Fruit fly (Drosophila melanogaster) whole organism, pupa: Measurements from ENCODE around the gene CG7879.

Experiments
- CG10348 ChIP-seq: fragments of 200-800 bp; sonication (Bioruptor generic); IDR thresholded peaks from 2 replicates; pipeline ENCODE4 v1.3.6; 2022; ENCODE audit warnings: missing biosample characterization, missing genetic modification characterization
- CG14655 ChIP-seq: fragments of 200-800 bp; sonication (Bioruptor generic); optimal IDR thresholded peaks from 3 replicates; lab custom pipeline; 2017; ENCODE audit warnings: mild to moderate bottlenecking, missing biosample characterization, missing genetic modification reagents, missing genetic modification characterization
- CG15710 ChIP-seq: fragments of 200-800 bp; sonication (Bioruptor generic); optimal IDR thresholded peaks from 2 replicates; lab custom pipeline; 2018; ENCODE audit warnings: missing biosample characterization, mild to moderate bottlenecking, missing genetic modification characterization, moderate library complexity
- CG34367 ChIP-seq: fragments of 200-800 bp; sonication (Bioruptor generic); optimal IDR thresholded peaks from 2 replicates; lab custom pipeline; 2018; ENCODE audit warnings: missing biosample characterization, mild to moderate bottlenecking, missing genetic modification characterization
- CG4496 ChIP-seq: fragments of 200-800 bp; sonication (Bioruptor generic); IDR thresholded peaks from 3 replicates; pipeline ENCODE4 v1.3.6; 2022; ENCODE audit warnings: missing biosample characterization, missing genetic modification characterization
- CG8159 ChIP-seq: fragments of 200-800 bp; sonication (Bioruptor generic); optimal IDR thresholded peaks from 3 replicates; lab custom pipeline; 2018; ENCODE audit warnings: missing biosample characterization, mild to moderate bottlenecking, missing genetic modification characterization, moderate library complexity
- CG8301 ChIP-seq: fragments of 200-800 bp; sonication (Bioruptor generic); optimal IDR thresholded peaks from 2 replicates; lab custom pipeline; 2018; ENCODE audit warnings: missing biosample characterization, mild to moderate bottlenecking, missing genetic modification characterization
- Pif1A ChIP-seq: fragments of 200-800 bp; sonication (Bioruptor generic); optimal IDR thresholded peaks from 3 replicates; lab custom pipeline; 2016; ENCODE audit warnings: missing biosample characterization, missing genetic modification characterization
- Snoo ChIP-seq: fragments of 200-800 bp; sonication (Bioruptor generic); optimal IDR thresholded peaks from 3 replicates; lab custom pipeline; 2017; ENCODE audit warnings: missing biosample characterization, mild to moderate bottlenecking, missing genetic modification characterization, inconsistent platforms
- gl ChIP-seq: fragments of 200-800 bp; sonication (Bioruptor generic); optimal IDR thresholded peaks from 2 replicates; lab custom pipeline; 2018; ENCODE audit warnings: missing biosample characterization, mild to moderate bottlenecking, missing genetic modification characterization
- rn ChIP-seq: fragments of 200-800 bp; sonication (Bioruptor generic); IDR thresholded peaks from 2 replicates; pipeline ENCODE4 v1.3.6; 2022; ENCODE audit warnings: missing biosample characterization, missing genetic modification characterization

dm6 chr3L:1549634-1550071, 18.8 kb downstream of the CG7879 start:
- TF ChIP-seq CG34367 (tag; lab: Kevin White, UChicago) (no peak), Snoo (no peak), CG8159 (tag; lab: Kevin White, UChicago) (no peak), gl (tag; lab: Kevin White, UChicago) (no peak), CG4496 (0 out of 3 replicates have a peak, but pooled peaks have one; percentile 19), rn (GFP tag; lab: Robert Waterston, UW) (no peak), CG15710 (tag; lab: Kevin White, UChicago) (no peak), CG10348 (GFP tag; lab: Robert Waterston, UW) (no peak), CG8301 (tag; lab: Kevin White, UChicago) (no peak), Pif1A (GFP tag; lab: Kevin White, UChicago) (no peak), CG14655 (no peak)
